Fruit fly (Drosophila melanogaster) whole organism, prepupa: ENCODE results near the gene Pdf.

ENCODE experiments used
- Blimp-1 ChIP-seq: fragments of 200-800 bp; sonication (Bioruptor generic); optimal IDR thresholded peaks from 3 replicates; lab custom pipeline; 2017; ENCODE audit warnings: missing biosample characterization, missing genetic modification characterization, mild to moderate bottlenecking, moderate library complexity, missing genetic modification reagents
- CG10631 ChIP-seq: fragments of 200-800 bp; sonication (Bioruptor generic); optimal IDR thresholded peaks from 2 replicates; lab custom pipeline; 2016; ENCODE audit warnings: missing biosample characterization, missing genetic modification characterization
- CG10669 ChIP-seq: fragments of 200-800 bp; sonication (Bioruptor generic); optimal IDR thresholded peaks from 3 replicates; lab custom pipeline; 2018; ENCODE audit warnings: missing biosample characterization, mild to moderate bottlenecking, missing genetic modification characterization, moderate library complexity
- CG11294 ChIP-seq: fragments of 200-800 bp; sonication (Bioruptor generic); IDR thresholded peaks from 2 replicates; pipeline ENCODE4 v1.3.6; 2022; ENCODE audit warnings: missing biosample characterization, missing genetic modification characterization
- CG11762 ChIP-seq: fragments of 200-800 bp; sonication (Bioruptor generic); optimal IDR thresholded peaks from 3 replicates; lab custom pipeline; 2016; ENCODE audit warnings: missing biosample characterization, missing genetic modification characterization; ENCODE audit not compliant: insufficient read depth
- CG11902 ChIP-seq: fragments of 200-800 bp; sonication (Bioruptor generic); optimal IDR thresholded peaks from 3 replicates; lab custom pipeline; 2016; ENCODE audit warnings: missing biosample characterization, missing genetic modification characterization
- CG15336 ChIP-seq: fragments of 200-800 bp; sonication (Bioruptor generic); IDR thresholded peaks from 2 replicates; pipeline ENCODE4 v1.3.6; 2022; ENCODE audit warnings: missing biosample characterization, missing genetic modification characterization
- CG1621 ChIP-seq: fragments of 200-800 bp; sonication (Bioruptor generic); optimal IDR thresholded peaks from 3 replicates; lab custom pipeline; 2018; ENCODE audit warnings: missing biosample characterization, mild to moderate bottlenecking, missing genetic modification characterization
- CG16779 ChIP-seq: fragments of 200-800 bp; sonication (Bioruptor generic); optimal IDR thresholded peaks from 3 replicates; lab custom pipeline; 2017; ENCODE audit warnings: missing biosample characterization, mild to moderate bottlenecking, missing genetic modification characterization
- CG3032 ChIP-seq: fragments of 200-800 bp; optimal IDR thresholded peaks from 2 replicates; lab custom pipeline; 2019; ENCODE audit warnings: missing biosample characterization, mild to moderate bottlenecking, missing genetic modification characterization, moderate library complexity
- CG31627 ChIP-seq: fragments of 200-800 bp; sonication (Bioruptor generic); optimal IDR thresholded peaks from 3 replicates; lab custom pipeline; 2016; ENCODE audit warnings: missing biosample characterization, missing genetic modification characterization
- CG32006 ChIP-seq: fragments of 200-800 bp; sonication (Bioruptor generic); optimal IDR thresholded peaks from 3 replicates; lab custom pipeline; 2017; ENCODE audit warnings: missing biosample characterization, mild to moderate bottlenecking, missing genetic modification characterization
- CG34406 ChIP-seq: fragments of 200-800 bp; sonication (Bioruptor generic); optimal IDR thresholded peaks from 3 replicates; lab custom pipeline; 2016; ENCODE audit warnings: missing biosample characterization, missing genetic modification characterization
- CG3919 ChIP-seq: fragments of 200-800 bp; sonication (Bioruptor generic); optimal IDR thresholded peaks from 3 replicates; lab custom pipeline; 2016; ENCODE audit warnings: missing biosample characterization, missing genetic modification characterization
- CG6163 ChIP-seq: fragments of 200-800 bp; sonication (Bioruptor generic); IDR thresholded peaks from 3 replicates; pipeline ENCODE4 v1.3.6; 2022; ENCODE audit warnings: missing biosample characterization, missing genetic modification characterization
- CG6276 ChIP-seq: fragments of 200-800 bp; sonication (Bioruptor generic); optimal IDR thresholded peaks from 2 replicates; lab custom pipeline; 2017; ENCODE audit warnings: missing biosample characterization, mild to moderate bottlenecking, missing genetic modification characterization
- CG6792 ChIP-seq: fragments of 200-800 bp; sonication (Bioruptor generic); optimal IDR thresholded peaks from 3 replicates; lab custom pipeline; 2016; ENCODE audit warnings: missing biosample characterization, missing genetic modification characterization
- CG6808 ChIP-seq: fragments of 200-800 bp; sonication (Bioruptor generic); optimal IDR thresholded peaks from 3 replicates; lab custom pipeline; 2017; ENCODE audit warnings: missing biosample characterization, missing genetic modification characterization, mild to moderate bottlenecking, moderate library complexity, missing genetic modification reagents
- CG6854 ChIP-seq: fragments of 200-800 bp; sonication (Bioruptor generic); optimal IDR thresholded peaks from 2 replicates; lab custom pipeline; 2017; ENCODE audit warnings: missing biosample characterization, mild to moderate bottlenecking, missing genetic modification characterization
- CG7368 ChIP-seq: fragments of 200-800 bp; sonication (Bioruptor generic); optimal IDR thresholded peaks from 3 replicates; lab custom pipeline; 2016; ENCODE audit warnings: missing biosample characterization, missing genetic modification characterization
- CG8119 ChIP-seq: fragments of 200-800 bp; sonication (Bioruptor generic); IDR thresholded peaks from 3 replicates; pipeline ENCODE4 v1.3.6; 2022; ENCODE audit warnings: missing biosample characterization, missing genetic modification characterization
- CG8319 ChIP-seq: fragments of 200-800 bp; sonication (Bioruptor generic); optimal IDR thresholded peaks from 3 replicates; lab custom pipeline; 2016; ENCODE audit warnings: missing biosample characterization, missing genetic modification characterization
- CG8632 ChIP-seq: fragments of 200-800 bp; sonication (Bioruptor generic); optimal IDR thresholded peaks from 3 replicates; lab custom pipeline; 2016; ENCODE audit warnings: missing biosample characterization, missing genetic modification characterization
- Eip78C ChIP-seq: fragments of 200-800 bp; sonication (Bioruptor generic); peaks from one replicate; lab custom pipeline; 2016; ENCODE audit warnings: missing biosample characterization, missing genetic modification characterization
- Eip93F ChIP-seq: fragments of 200-800 bp; sonication (Bioruptor generic); optimal IDR thresholded peaks from 2 replicates; lab custom pipeline; 2016; ENCODE audit warnings: missing biosample characterization, mild to moderate bottlenecking, missing genetic modification characterization
- Ets21C ChIP-seq: fragments of 200-800 bp; sonication (Bioruptor generic); optimal IDR thresholded peaks from 3 replicates; lab custom pipeline; 2016; ENCODE audit warnings: missing biosample characterization, missing genetic modification characterization
- Ets96B ChIP-seq: fragments of 200-800 bp; optimal IDR thresholded peaks from 2 replicates; lab custom pipeline; 2019; ENCODE audit warnings: missing biosample characterization, mild to moderate bottlenecking, missing genetic modification characterization, moderate library complexity
- Gug ChIP-seq: fragments of 200-800 bp; sonication (Bioruptor generic); IDR thresholded peaks from 2 replicates; pipeline ENCODE4 v1.3.6; 2022; ENCODE audit warnings: missing biosample characterization, missing genetic modification characterization
- Hr38 ChIP-seq: sonication (Bioruptor generic); optimal IDR thresholded peaks from 2 replicates; lab custom pipeline; 2016; ENCODE audit warnings: missing biosample characterization, missing genetic modification characterization
- Hr39 ChIP-seq: fragments of 200-800 bp; sonication (Bioruptor generic); optimal IDR thresholded peaks from 2 replicates; lab custom pipeline; 2016; ENCODE audit warnings: missing biosample characterization, missing genetic modification characterization
- Lpt ChIP-seq: fragments of 200-800 bp; sonication (Bioruptor generic); optimal IDR thresholded peaks from 3 replicates; lab custom pipeline; 2016; ENCODE audit warnings: missing biosample characterization, missing genetic modification characterization
- Met ChIP-seq: fragments of 200-800 bp; sonication (Bioruptor generic); optimal IDR thresholded peaks from 3 replicates; lab custom pipeline; 2016; ENCODE audit warnings: missing biosample characterization, missing genetic modification characterization
- OdsH ChIP-seq: fragments of 200-800 bp; sonication (Bioruptor generic); optimal IDR thresholded peaks from 3 replicates; lab custom pipeline; 2016; ENCODE audit warnings: missing biosample characterization, missing genetic modification characterization
- Smox ChIP-seq: fragments of 200-800 bp; sonication (Bioruptor generic); optimal IDR thresholded peaks from 3 replicates; lab custom pipeline; 2016; ENCODE audit warnings: missing biosample characterization, missing genetic modification characterization
- Sox102F ChIP-seq: fragments of 200-800 bp; sonication (Bioruptor generic); optimal IDR thresholded peaks from 2 replicates; lab custom pipeline; 2016; ENCODE audit warnings: missing biosample characterization, mild to moderate bottlenecking, missing genetic modification characterization
- Sox14 ChIP-seq: fragments of 200-800 bp; sonication (Bioruptor generic); optimal IDR thresholded peaks from 3 replicates; lab custom pipeline; 2016; ENCODE audit warnings: missing biosample characterization, missing genetic modification characterization
- acj6 ChIP-seq: fragments of 200-800 bp; sonication (Bioruptor generic); optimal IDR thresholded peaks from 3 replicates; lab custom pipeline; 2016; ENCODE audit warnings: missing biosample characterization, missing genetic modification characterization
- cyc ChIP-seq: fragments of 200-800 bp; sonication (Bioruptor generic); optimal IDR thresholded peaks from 3 replicates; lab custom pipeline; 2016; ENCODE audit warnings: missing biosample characterization, missing genetic modification characterization
- dac ChIP-seq: fragments of 200-800 bp; sonication (Bioruptor generic); optimal IDR thresholded peaks from 2 replicates; lab custom pipeline; 2017; ENCODE audit warnings: missing biosample characterization, mild to moderate bottlenecking, missing genetic modification characterization
- dsx ChIP-seq: fragments of 200-800 bp; optimal IDR thresholded peaks from 3 replicates; lab custom pipeline; 2019; ENCODE audit warnings: missing biosample characterization, mild to moderate bottlenecking, missing genetic modification characterization, moderate library complexity; ENCODE audit not compliant: poor library complexity, severe bottlenecking
- eg ChIP-seq: fragments of 200-800 bp; sonication (Bioruptor generic); IDR thresholded peaks from 3 replicates; pipeline ENCODE4 v1.3.6; 2022; ENCODE audit warnings: missing biosample characterization, missing genetic modification characterization
- fd59A ChIP-seq: fragments of 200-800 bp; sonication (Bioruptor generic); optimal IDR thresholded peaks from 2 replicates; lab custom pipeline; 2017; ENCODE audit warnings: missing biosample characterization, mild to moderate bottlenecking, missing genetic modification characterization, missing genetic modification reagents
- fd85E ChIP-seq: fragments of 200-800 bp; sonication (Bioruptor generic); optimal IDR thresholded peaks from 3 replicates; lab custom pipeline; 2016; ENCODE audit warnings: missing biosample characterization, missing genetic modification characterization
- fkh ChIP-seq: fragments of 200-800 bp; sonication (Bioruptor generic); optimal IDR thresholded peaks from 3 replicates; lab custom pipeline; 2017; ENCODE audit warnings: missing biosample characterization, mild to moderate bottlenecking, missing genetic modification characterization, moderate library complexity
- lz ChIP-seq: fragments of 200-800 bp; sonication (Bioruptor generic); optimal IDR thresholded peaks from 3 replicates; lab custom pipeline; 2016; ENCODE audit warnings: missing biosample characterization, missing genetic modification characterization
- net ChIP-seq: fragments of 200-800 bp; sonication (Bioruptor generic); optimal IDR thresholded peaks from 3 replicates; lab custom pipeline; 2016; ENCODE audit warnings: missing biosample characterization, missing genetic modification characterization
- salr ChIP-seq, 2 experiments: fragments of 200-800 bp; sonication (Bioruptor generic); optimal IDR thresholded peaks; 3 replicates each; lab custom pipeline; 2016 to 2018; ENCODE audit warnings: missing biosample characterization in 2 of 2, missing genetic modification characterization in 2 of 2, mild to moderate bottlenecking in 1 of 2
- svp ChIP-seq: fragments of 200-800 bp; sonication (Bioruptor generic); peaks from one replicate; lab custom pipeline; 2016; ENCODE audit warnings: missing biosample characterization, missing genetic modification characterization
- topi ChIP-seq: fragments of 200-800 bp; sonication (Bioruptor generic); optimal IDR thresholded peaks from 3 replicates; lab custom pipeline; 2016; ENCODE audit warnings: missing biosample characterization, missing genetic modification characterization

Gene Pdf

dm6 chr3R:26502907-26503306, 47.0 kb upstream of the Pdf start (continued):
- no peak for TF ChIP-seq lz (GFP tag; lab: Kevin White, UChicago)
- TF ChIP-seq svp (GFP tag; lab: Kevin White, UChicago), result no peak
- no peak for TF ChIP-seq CG11762
- TF ChIP-seq Ets96B (tag; lab: Kevin White, UChicago), result peak; percentile 27
- no peak for TF ChIP-seq dac
- TF ChIP-seq CG31627 (GFP tag; lab: Kevin White, UChicago), result peak; percentile 9
- no peak for TF ChIP-seq Met (GFP tag; lab: Kevin White, UChicago)
- TF ChIP-seq fd59A (GFP tag; lab: Kevin White, UChicago), result peak; percentile 22
- TF ChIP-seq fd85E (GFP tag; lab: Kevin White, UChicago), result no peak
- TF ChIP-seq Hr39, result peak; percentile 8
- TF ChIP-seq net (GFP tag; lab: Kevin White, UChicago), result no peak
- no peak for TF ChIP-seq cyc
- no peak for TF ChIP-seq CG3032
- no peak for TF ChIP-seq Ets21C (GFP tag; lab: Kevin White, UChicago)
- no peak for TF ChIP-seq CG8632 (GFP tag; lab: Kevin White, UChicago)
- no peak for TF ChIP-seq CG6163 (GFP tag; lab: Robert Waterston, UW)
- no peak for TF ChIP-seq Smox
- TF ChIP-seq dsx (GFP tag; lab: Kevin White, UChicago), result no peak
- TF ChIP-seq CG34406 (GFP tag; lab: Kevin White, UChicago), result no peak
- TF ChIP-seq eg (GFP tag; lab: Robert Waterston, UW), result no peak
- TF ChIP-seq Sox14 (GFP tag; lab: Kevin White, UChicago), result peak; percentile 12
- TF ChIP-seq CG1621, result no peak
- no peak for TF ChIP-seq CG16779
- TF ChIP-seq acj6 (GFP tag; lab: Kevin White, UChicago), result peak; percentile 37
- TF ChIP-seq CG6792, result no peak

dm6 chr3R:26502072-26502471, 46.1 kb upstream of the Pdf start:
- TF ChIP-seq CG6276 (peak; percentile 7), fkh (no peak), salr (GFP tag; optimal IDR thresholded peaks at IDR 0.05; lab: Kevin White, UChicago) (peak in 1 of 2 experiments; percentile 34), CG1621 (no peak), fd85E (GFP tag; lab: Kevin White, UChicago) (no peak), CG32006 (GFP tag; lab: Kevin White, UChicago) (peak; percentile 61), CG3919 (no peak), fd59A (GFP tag; lab: Kevin White, UChicago) (peak; percentile 4), CG7368 (GFP tag; lab: Kevin White, UChicago) (no peak), Smox (no peak), Sox14 (GFP tag; lab: Kevin White, UChicago) (no peak), acj6 (GFP tag; lab: Kevin White, UChicago) (peak; percentile 28), Eip78C (GFP tag; lab: Kevin White, UChicago) (peak; percentile 74), CG31627 (GFP tag; lab: Kevin White, UChicago) (no peak), CG8319 (GFP tag; lab: Kevin White, UChicago) (no peak), CG8632 (GFP tag; lab: Kevin White, UChicago) (peak; percentile 31), CG10669 (no peak), CG15336 (peak; percentile 63), CG6854 (GFP tag; lab: Kevin White, UChicago) (no peak), CG8119 (peak; percentile 50; the same call in 2 of the 3 replicates), Ets21C (GFP tag; lab: Kevin White, UChicago) (no peak), CG34406 (GFP tag; lab: Kevin White, UChicago) (peak; percentile 6), topi (no peak), CG6163 (GFP tag; lab: Robert Waterston, UW) (peak; percentile 53; the same call in 1 of the 3 replicates), CG11762 (no peak), CG11294 (GFP tag; lab: Robert Waterston, UW) (no peak), Blimp-1 (GFP tag; lab: Kevin White, UChicago) (no peak), net (GFP tag; lab: Kevin White, UChicago) (no peak), dac (no peak), Sox102F (GFP tag; lab: Kevin White, UChicago) (no peak), Eip93F (GFP tag; lab: Kevin White, UChicago) (no peak), OdsH (peak; percentile 48), CG10631 (GFP tag; lab: Kevin White, UChicago) (peak; percentile 51), Lpt (no peak), CG6808 (GFP tag; lab: Kevin White, UChicago) (no peak), Hr38 (GFP tag; lab: Kevin White, UChicago) (no peak), Gug (peak; percentile 46; the same call in 1 of the 2 replicates), CG11902 (no peak), dsx (GFP tag; lab: Kevin White, UChicago) (no peak)
